Fruit fly (Drosophila melanogaster) whole organism, embryonic: ENCODE measurements around the gene RpL35.

Experiments used
- Aef1 ChIP-seq: fragments of 200-800 bp; sonication (Bioruptor generic); IDR thresholded peaks from 3 replicates; pipeline ENCODE4 v1.3.6; 2022; ENCODE audit warnings: missing biosample characterization, missing genetic modification characterization
- Asciz ChIP-seq: fragments of 200-800 bp; sonication (Bioruptor generic); optimal IDR thresholded peaks from 2 replicates; lab custom pipeline; 2017; ENCODE audit warnings: missing biosample characterization, mild to moderate bottlenecking, missing genetic modification characterization, missing genetic modification reagents
- Atf3 ChIP-seq: fragments of 200-800 bp; sonication (Bioruptor generic); optimal IDR thresholded peaks from 3 replicates; lab custom pipeline; 2016; ENCODE audit warnings: missing biosample characterization, missing genetic modification characterization
- CG11085 ChIP-seq: fragments of 200-800 bp; sonication (Bioruptor generic); IDR thresholded peaks from 2 replicates; pipeline ENCODE4 v1.3.6; 2022; ENCODE audit warnings: missing biosample characterization, missing genetic modification characterization
- CG11093 ChIP-seq: fragments of 200-800 bp; sonication (Bioruptor generic); IDR thresholded peaks from 3 replicates; pipeline ENCODE4 v1.3.6; 2022; ENCODE audit warnings: missing biosample characterization, missing genetic modification characterization
- CG12744 ChIP-seq: fragments of 200-800 bp; sonication (Bioruptor generic); optimal IDR thresholded peaks from 2 replicates; lab custom pipeline; 2016; ENCODE audit warnings: missing biosample characterization, missing genetic modification characterization
- CG13424 ChIP-seq: fragments of 200-800 bp; sonication (Bioruptor generic); optimal IDR thresholded peaks from 2 replicates; lab custom pipeline; 2019; ENCODE audit warnings: missing biosample characterization, mild to moderate bottlenecking, missing genetic modification characterization, moderate library complexity
- CG1602 ChIP-seq: fragments of 200-800 bp; sonication (Bioruptor generic); optimal IDR thresholded peaks from 3 replicates; lab custom pipeline; 2016; ENCODE audit warnings: missing biosample characterization, missing genetic modification characterization
- CG17359 ChIP-seq: fragments of 200-800 bp; sonication (Bioruptor generic); optimal IDR thresholded peaks from 3 replicates; lab custom pipeline; 2018; ENCODE audit warnings: missing biosample characterization, mild to moderate bottlenecking, missing genetic modification characterization, moderate library complexity
- CG17829 ChIP-seq: fragments of 200-800 bp; optimal IDR thresholded peaks from 2 replicates; lab custom pipeline; 2019; ENCODE audit warnings: missing biosample characterization, mild to moderate bottlenecking, missing genetic modification characterization, moderate library complexity
- CG18619 ChIP-seq: fragments of 200-800 bp; sonication (Bioruptor generic); optimal IDR thresholded peaks from 3 replicates; lab custom pipeline; 2017; ENCODE audit warnings: missing biosample characterization, mild to moderate bottlenecking, missing genetic modification characterization
- CG30403 ChIP-seq: fragments of 200-800 bp; sonication (Bioruptor generic); optimal IDR thresholded peaks from 3 replicates; lab custom pipeline; 2016; ENCODE audit warnings: missing biosample characterization, missing genetic modification characterization
- CG4360 ChIP-seq: fragments of 200-800 bp; sonication (Bioruptor generic); IDR thresholded peaks from 2 replicates; pipeline ENCODE4 v1.3.6; 2022; ENCODE audit warnings: missing biosample characterization, missing genetic modification characterization
- CG43689 ChIP-seq: fragments of 200-800 bp; sonication (Bioruptor generic); IDR thresholded peaks from 2 replicates; pipeline ENCODE4 v1.3.6; 2022; ENCODE audit warnings: missing biosample characterization, missing genetic modification characterization
- CG5180 ChIP-seq: fragments of 200-800 bp; sonication (Bioruptor generic); optimal IDR thresholded peaks from 3 replicates; lab custom pipeline; 2017; ENCODE audit warnings: missing biosample characterization, missing genetic modification characterization, mild to moderate bottlenecking, moderate library complexity, missing genetic modification reagents
- CG5245 ChIP-seq: fragments of 200-800 bp; sonication (Bioruptor generic); optimal IDR thresholded peaks from 3 replicates; lab custom pipeline; 2016; ENCODE audit warnings: missing biosample characterization, missing genetic modification characterization
- CG7271 ChIP-seq: fragments of 200-800 bp; sonication (Bioruptor generic); optimal IDR thresholded peaks from 2 replicates; lab custom pipeline; 2018; ENCODE audit warnings: missing biosample characterization, mild to moderate bottlenecking, missing genetic modification characterization, moderate library complexity
- CG7963 ChIP-seq: fragments of 200-800 bp; sonication (Bioruptor generic); IDR thresholded peaks from 3 replicates; pipeline ENCODE4 v1.3.6; 2022; ENCODE audit warnings: missing biosample characterization, missing genetic modification characterization; ENCODE audit not compliant: partially characterized antibody
- CG8765 ChIP-seq: fragments of 200-800 bp; sonication (Bioruptor generic); IDR thresholded peaks from 2 replicates; pipeline ENCODE4 v1.3.6; 2022; ENCODE audit warnings: missing biosample characterization, missing genetic modification characterization
- CG8944 ChIP-seq: fragments of 200-800 bp; sonication (Bioruptor generic); optimal IDR thresholded peaks from 3 replicates; lab custom pipeline; 2016; ENCODE audit warnings: missing biosample characterization, missing genetic modification characterization
- CkIIα-i1 ChIP-seq: fragments of 200-800 bp; sonication (Bioruptor generic); IDR thresholded peaks from 2 replicates; pipeline ENCODE4 v1.3.6; 2022; ENCODE audit warnings: missing biosample characterization, missing genetic modification characterization
- D19B ChIP-seq: fragments of 200-800 bp; sonication (Bioruptor generic); optimal IDR thresholded peaks from 2 replicates; lab custom pipeline; 2017; ENCODE audit warnings: missing biosample characterization, mild to moderate bottlenecking, missing genetic modification characterization
- Dp ChIP-seq: fragments of 200-800 bp; sonication (Bioruptor generic); optimal IDR thresholded peaks from 2 replicates; lab custom pipeline; 2018; ENCODE audit warnings: missing biosample characterization, mild to moderate bottlenecking, missing genetic modification characterization, moderate library complexity
- E2f2 ChIP-seq: fragments of 200-800 bp; sonication (Bioruptor generic); IDR thresholded peaks from 2 replicates; pipeline ENCODE4 v1.3.6; 2022; ENCODE audit warnings: missing biosample characterization, missing genetic modification characterization
- ERR ChIP-seq: fragments of 200-800 bp; sonication (Bioruptor generic); optimal IDR thresholded peaks from 2 replicates; lab custom pipeline; 2016; ENCODE audit warnings: missing biosample characterization, missing genetic modification characterization
- Mes4 ChIP-seq: fragments of 200-800 bp; sonication (Bioruptor generic); optimal IDR thresholded peaks from 2 replicates; lab custom pipeline; 2016; ENCODE audit warnings: missing biosample characterization, missing genetic modification characterization
- Nf-YB ChIP-seq: fragments of 200-800 bp; sonication (Bioruptor generic); optimal IDR thresholded peaks from 3 replicates; lab custom pipeline; 2019; ENCODE audit warnings: missing biosample characterization, mild to moderate bottlenecking, missing genetic modification characterization, moderate library complexity
- Rfx ChIP-seq: fragments of 200-800 bp; sonication (Bioruptor generic); IDR thresholded peaks from 2 replicates; pipeline ENCODE4 v1.3.6; 2022; ENCODE audit warnings: missing biosample characterization, missing genetic modification characterization
- Six4 ChIP-seq: fragments of 200-800 bp; sonication (Bioruptor generic); optimal IDR thresholded peaks from 2 replicates; lab custom pipeline; 2016; ENCODE audit warnings: missing biosample characterization, missing genetic modification characterization
- Usf ChIP-seq: fragments of 200-800 bp; sonication (Bioruptor generic); optimal IDR thresholded peaks from 2 replicates; lab custom pipeline; 2017; ENCODE audit warnings: missing genotype, missing biosample characterization, missing genetic modification characterization
- YL-1 ChIP-seq: fragments of 200-800 bp; sonication (Bioruptor generic); optimal IDR thresholded peaks from 3 replicates; lab custom pipeline; 2017; ENCODE audit warnings: missing biosample characterization, mild to moderate bottlenecking, missing genetic modification characterization
- bab2 ChIP-seq: fragments of 200-800 bp; sonication (Bioruptor generic); optimal IDR thresholded peaks from 2 replicates; lab custom pipeline; 2016; ENCODE audit warnings: missing biosample characterization, missing genetic modification characterization
- ci ChIP-seq: fragments of 200-800 bp; sonication (Bioruptor generic); IDR thresholded peaks from 3 replicates; pipeline ENCODE4 v1.3.6; 2022; ENCODE audit warnings: missing biosample characterization, missing genetic modification characterization
- crp ChIP-seq, 2 experiments: fragments of 200-800 bp; sonication (Bioruptor generic); optimal IDR thresholded peaks; 2 replicates in 1 of 2; 3 replicates in 1 of 2; lab custom pipeline; 2017; ENCODE audit warnings: missing biosample characterization in 2 of 2, missing genetic modification characterization in 2 of 2, mild to moderate bottlenecking in 1 of 2, moderate library complexity in 1 of 2
- dpn ChIP-seq, 2 experiments: fragments of 200-800 bp; sonication (Bioruptor generic); optimal IDR thresholded peaks; 3 replicates each; lab custom pipeline; 2016; ENCODE audit warnings: missing biosample characterization in 2 of 2, missing genetic modification characterization in 2 of 2
- eve ChIP-seq, 2 experiments: fragments of >200 bp; optimal IDR thresholded peaks; 2 replicates each; lab custom pipeline; 2017; ENCODE audit warnings: missing biosample characterization in 2 of 2, missing genetic modification characterization in 2 of 2
- gce ChIP-seq: fragments of 200-800 bp; sonication (Bioruptor generic); IDR thresholded peaks from 3 replicates; pipeline ENCODE4 v1.3.6; 2022; ENCODE audit warnings: missing biosample characterization, missing genetic modification characterization
- gem ChIP-seq: fragments of 200-800 bp; sonication (Bioruptor generic); optimal IDR thresholded peaks from 2 replicates; lab custom pipeline; 2019; ENCODE audit warnings: missing biosample characterization, mild to moderate bottlenecking, missing genetic modification characterization, moderate library complexity
- her ChIP-seq: fragments of 200-800 bp; sonication (Bioruptor generic); optimal IDR thresholded peaks from 2 replicates; lab custom pipeline; 2016; ENCODE audit warnings: missing biosample characterization, missing genetic modification characterization
- kah ChIP-seq: fragments of 200-800 bp; sonication (Bioruptor generic); optimal IDR thresholded peaks from 2 replicates; lab custom pipeline; 2018; ENCODE audit warnings: missing biosample characterization, mild to moderate bottlenecking, missing genetic modification characterization
- peb ChIP-seq: fragments of 200-800 bp; sonication (Bioruptor generic); IDR thresholded peaks from 2 replicates; pipeline ENCODE4 v1.3.6; 2022; ENCODE audit warnings: missing biosample characterization, missing genetic modification characterization
- prd ChIP-seq, 3 experiments: fragments of >200 bp in 2 of 3; fragments of 200-800 bp in 1 of 3; sonication (Bioruptor generic) in 1 of 3; optimal IDR thresholded peaks in 2 of 3; IDR thresholded peaks in 1 of 3; 2 replicates in 2 of 3; 3 replicates in 1 of 3; pipeline versions ENCODE4 v1.3.6 to Lab custom; 2017 to 2022; ENCODE audit warnings: missing biosample characterization in 1 of 3, missing genetic modification characterization in 1 of 3
- sima ChIP-seq: fragments of 200-800 bp; sonication (Bioruptor generic); optimal IDR thresholded peaks from 2 replicates; lab custom pipeline; 2016; ENCODE audit warnings: missing biosample characterization, missing genetic modification characterization
- slp2 ChIP-seq: fragments of 200-800 bp; sonication (Bioruptor generic); optimal IDR thresholded peaks from 2 replicates; lab custom pipeline; 2016; ENCODE audit warnings: missing biosample characterization, missing genetic modification characterization
- stwl ChIP-seq: fragments of 200-800 bp; sonication (Bioruptor generic); optimal IDR thresholded peaks from 3 replicates; lab custom pipeline; 2018; ENCODE audit warnings: missing biosample characterization, mild to moderate bottlenecking, missing genetic modification characterization, moderate library complexity
- tup ChIP-seq: fragments of 200-800 bp; sonication (Bioruptor generic); optimal IDR thresholded peaks from 2 replicates; lab custom pipeline; 2016; ENCODE audit warnings: missing biosample characterization, mild to moderate bottlenecking, missing genetic modification characterization, moderate library complexity
- unc-4 ChIP-seq: fragments of 200-800 bp; sonication (Bioruptor generic); IDR thresholded peaks from 2 replicates; pipeline ENCODE4 v1.3.6; 2022; ENCODE audit warnings: missing biosample characterization, missing genetic modification characterization; ENCODE audit not compliant: partially characterized antibody
- wdn ChIP-seq: fragments of 200-800 bp; sonication (Bioruptor generic); IDR thresholded peaks from 2 replicates; pipeline ENCODE4 v1.3.6; 2022; ENCODE audit warnings: missing biosample characterization, missing genetic modification characterization
- wek ChIP-seq: fragments of 200-800 bp; sonication (Bioruptor generic); optimal IDR thresholded peaks from 3 replicates; lab custom pipeline; 2018; ENCODE audit warnings: missing biosample characterization, mild to moderate bottlenecking, missing genetic modification characterization, moderate library complexity
- zfh2 ChIP-seq: fragments of 200-800 bp; sonication (Bioruptor generic); optimal IDR thresholded peaks from 2 replicates; lab custom pipeline; 2016; ENCODE audit warnings: missing biosample characterization, missing genetic modification characterization

The RpL35 gene

DNA sequence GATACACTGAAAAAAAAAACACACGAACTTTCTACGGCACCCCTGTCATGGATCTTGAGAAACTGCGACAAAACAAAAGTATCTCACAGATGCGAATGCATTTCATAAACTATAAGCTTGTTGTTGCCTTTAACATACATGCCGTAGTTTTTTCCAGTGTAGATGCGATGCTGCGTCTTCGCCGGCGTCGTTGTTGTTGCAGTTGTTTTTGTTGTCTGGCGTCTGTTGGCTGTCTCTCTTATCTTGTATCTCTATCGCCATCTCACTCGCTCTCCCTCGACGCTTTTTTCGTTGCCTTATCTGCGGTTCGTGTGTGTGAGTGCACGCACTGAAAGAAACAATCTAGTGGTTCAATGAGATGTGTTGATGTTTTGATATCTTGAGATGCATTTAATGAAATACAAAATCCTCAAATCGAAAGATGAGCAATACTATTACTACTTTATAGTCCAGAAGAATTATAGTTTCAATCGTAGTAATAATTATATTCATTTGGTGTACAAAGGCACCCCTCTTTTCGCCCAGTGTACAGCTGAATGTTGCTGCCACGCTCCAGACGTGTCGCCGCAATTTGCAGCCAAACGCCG is 24.3 kb downstream of the RpL35 start (continued):
- TF ChIP-seq dpn (GFP tag; optimal IDR thresholded peaks at IDR 0.05; lab: Kevin White, UChicago), result peak; percentile 98
- TF ChIP-seq Nf-YB, result peak; percentile 82
- TF ChIP-seq CG5180 (GFP tag; lab: Kevin White, UChicago), result peak; percentile 86
- TF ChIP-seq Rfx (GFP tag; lab: Robert Waterston, UW), result peak; percentile 97
- TF ChIP-seq eve (GFP tag; optimal IDR thresholded peaks at IDR 0.05; lab: Kevin White, UChicago), result peak in 1 of 2 experiments; percentile 90
- peak; percentile 88 for TF ChIP-seq wek (GFP tag; lab: Kevin White, UChicago)
- TF ChIP-seq D19B, result peak; percentile 63
- peak; percentile 89 for TF ChIP-seq CkIIα-i1
- TF ChIP-seq slp2 (GFP tag; lab: Kevin White, UChicago), result peak; percentile 97
- peak in 1 of 2 experiments; percentile 68 for TF ChIP-seq crp (GFP tag; optimal IDR thresholded peaks at IDR 0.05; lab: Kevin White, UChicago)
- peak; percentile 89 for TF ChIP-seq Asciz (GFP tag; lab: Kevin White, UChicago)
- peak; percentile 69 for TF ChIP-seq CG7271 (tag; lab: Kevin White, UChicago)
- TF ChIP-seq bab2, result peak; percentile 97
- peak; percentile 93 for TF ChIP-seq CG8765
- no peak for TF ChIP-seq Dp (GFP tag; lab: Kevin White, UChicago)
- TF ChIP-seq kah (GFP tag; lab: Kevin White, UChicago), result peak; percentile 93
- TF ChIP-seq CG4360 (GFP tag; lab: Robert Waterston, UW), result peak; percentile 95
- peak; percentile 93 for TF ChIP-seq CG11093 (GFP tag; lab: Robert Waterston, UW)
- TF ChIP-seq ci (GFP tag; lab: Robert Waterston, UW), result peak; percentile 99
- peak; percentile 97 for TF ChIP-seq her (GFP tag; lab: Kevin White, UChicago)
- peak; percentile 97 for TF ChIP-seq Atf3 (GFP tag; lab: Kevin White, UChicago)
- peak; percentile 95 for TF ChIP-seq CG13424 (tag; lab: Kevin White, UChicago)
- TF ChIP-seq CG12744 (GFP tag; lab: Kevin White, UChicago), result peak; percentile 96
- peak; percentile 97 for TF ChIP-seq ERR
- TF ChIP-seq Usf, result peak; percentile 92
- peak; percentile 96 for TF ChIP-seq CG1602 (GFP tag; lab: Kevin White, UChicago)
- TF ChIP-seq Six4 (GFP tag; lab: Kevin White, UChicago), result peak; percentile 98
- TF ChIP-seq CG43689 (GFP tag; lab: Robert Waterston, UW), result peak; percentile 94
- TF ChIP-seq Aef1 (GFP tag; lab: Robert Waterston, UW), result peak; percentile 96
- peak; percentile 98 for TF ChIP-seq CG8944 (GFP tag; lab: Kevin White, UChicago)
- TF ChIP-seq wdn (GFP tag; lab: Robert Waterston, UW), result peak; percentile 79
- TF ChIP-seq CG18619 (GFP tag; lab: Kevin White, UChicago), result peak; percentile 94
- no peak for TF ChIP-seq unc-4 (GFP tag; lab: Robert Waterston, UW)
- TF ChIP-seq zfh2, result peak; percentile 92
- peak; percentile 97 for TF ChIP-seq CG5245 (GFP tag; lab: Kevin White, UChicago)
- TF ChIP-seq tup, result peak; percentile 97
- TF ChIP-seq stwl (tag; lab: Kevin White, UChicago), result peak; percentile 45
- TF ChIP-seq sima (GFP tag; lab: Kevin White, UChicago), result peak; percentile 94
- peak; percentile 98 for TF ChIP-seq Mes4 (GFP tag; lab: Kevin White, UChicago)
- TF ChIP-seq YL-1 (GFP tag; lab: Kevin White, UChicago), result peak; percentile 85
- peak; percentile 94 for TF ChIP-seq gce
- TF ChIP-seq CG7963 (GFP tag; lab: Robert Waterston, UW), result no peak
- no peak for TF ChIP-seq prd (optimal IDR thresholded peaks at IDR 0.05; lab: Kevin White, UChicago)
- peak; percentile 98 for TF ChIP-seq prd (GFP tag; IDR thresholded peaks at IDR 0.05; lab: Robert Waterston, UW)
- TF ChIP-seq CG17829 (tag; lab: Kevin White, UChicago), result peak; percentile 81
- TF ChIP-seq gem (tag; lab: Kevin White, UChicago), result peak; percentile 95
- peak; percentile 77; the same call in 1 of the 2 replicates for TF ChIP-seq E2f2 (GFP tag; lab: Robert Waterston, UW)
- peak; percentile 92 for TF ChIP-seq peb
- TF ChIP-seq CG30403 (GFP tag; lab: Kevin White, UChicago), result peak; percentile 97
- TF ChIP-seq CG17359 (tag; lab: Kevin White, UChicago), result peak; percentile 95
- peak; percentile 86 for TF ChIP-seq CG11085 (GFP tag; lab: Robert Waterston, UW)
